Fruit fly (Drosophila melanogaster) whole organism, adult: ENCODE measurements around the gene CG31104.

Experiments
- CG12768 ChIP-seq: fragments of 200-800 bp; sonication (Bioruptor generic); optimal IDR thresholded peaks from 2 replicates; lab custom pipeline; 2017; ENCODE audit warnings: missing biosample characterization, missing genetic modification characterization, mild to moderate bottlenecking, moderate library complexity, missing genetic modification reagents
- CG14711 ChIP-seq: fragments of 200-800 bp; sonication (Bioruptor generic); optimal IDR thresholded peaks from 2 replicates; lab custom pipeline; 2018; ENCODE audit warnings: missing biosample characterization, mild to moderate bottlenecking, missing genetic modification characterization, moderate library complexity
- CG1620 ChIP-seq: fragments of 200-800 bp; sonication (Bioruptor generic); optimal IDR thresholded peaks from 2 replicates; lab custom pipeline; 2016; ENCODE audit warnings: missing biosample characterization, missing genetic modification characterization
- CG7045 ChIP-seq: fragments of 200-800 bp; sonication (Bioruptor generic); optimal IDR thresholded peaks from 2 replicates; lab custom pipeline; 2017; ENCODE audit warnings: missing biosample characterization, mild to moderate bottlenecking, missing genetic modification characterization
- CG7101 ChIP-seq: fragments of 200-800 bp; sonication (Bioruptor generic); optimal IDR thresholded peaks from 2 replicates; lab custom pipeline; 2018; ENCODE audit warnings: missing biosample characterization, mild to moderate bottlenecking, missing genetic modification characterization, moderate library complexity
- Clk ChIP-seq: fragments of 200-800 bp; sonication (Bioruptor generic); optimal IDR thresholded peaks from 2 replicates; lab custom pipeline; 2017; ENCODE audit warnings: missing biosample characterization, missing genetic modification characterization
- Hr96 ChIP-seq: fragments of 200-800 bp; sonication (Bioruptor generic); optimal IDR thresholded peaks from 2 replicates; lab custom pipeline; 2016; ENCODE audit warnings: missing biosample characterization, missing genetic modification characterization
- Mnt ChIP-seq: fragments of 200-800 bp; sonication (Bioruptor generic); optimal IDR thresholded peaks from 2 replicates; lab custom pipeline; 2016; ENCODE audit warnings: missing biosample characterization, mild to moderate bottlenecking, missing genetic modification characterization
- bab1 ChIP-seq: fragments of 200-800 bp; sonication (Bioruptor generic); optimal IDR thresholded peaks from 3 replicates; lab custom pipeline; 2019; ENCODE audit warnings: missing biosample characterization, mild to moderate bottlenecking, missing genetic modification characterization, moderate library complexity
- cic ChIP-seq: fragments of 200-800 bp; sonication (Bioruptor generic); optimal IDR thresholded peaks from 2 replicates; lab custom pipeline; 2017; ENCODE audit warnings: missing biosample characterization, mild to moderate bottlenecking, missing genetic modification characterization, moderate library complexity
- pad ChIP-seq: fragments of 200-800 bp; sonication (Bioruptor generic); optimal IDR thresholded peaks from 3 replicates; lab custom pipeline; 2017; ENCODE audit warnings: missing biosample characterization, missing genetic modification characterization, mild to moderate bottlenecking, moderate library complexity, missing genetic modification reagents
- tj ChIP-seq: fragments of 200-800 bp; sonication (Bioruptor generic); optimal IDR thresholded peaks from 3 replicates; lab custom pipeline; 2017; ENCODE audit warnings: missing biosample characterization, mild to moderate bottlenecking, missing genetic modification characterization, moderate library complexity

dm6 chr3R:25310843-25311242 lies 25.6 kb downstream of the CG31104 start, which contains the start of gene CG31099:
- TF ChIP-seq Mnt (GFP tag; lab: Kevin White, UChicago): no peak
- TF ChIP-seq CG7045 (GFP tag; lab: Kevin White, UChicago): no peak
- no peak for TF ChIP-seq cic (GFP tag; lab: Kevin White, UChicago)
- no peak for TF ChIP-seq CG12768
- no peak for TF ChIP-seq Clk (GFP tag; lab: Kevin White, UChicago)
- TF ChIP-seq Hr96 (GFP tag; lab: Kevin White, UChicago): no peak
- no peak for TF ChIP-seq bab1 (GFP tag; lab: Kevin White, UChicago)
- TF ChIP-seq CG7101 (tag; lab: Kevin White, UChicago): no peak
- TF ChIP-seq CG14711 (tag; lab: Kevin White, UChicago): no peak
- TF ChIP-seq pad (GFP tag; lab: Kevin White, UChicago): no peak
- no peak for TF ChIP-seq CG1620 (GFP tag; lab: Kevin White, UChicago)
- no peak for TF ChIP-seq tj (GFP tag; lab: Kevin White, UChicago)
